Worm (Caenorhabditis elegans) whole organism, L2 larva: ENCODE results near the gene F27E5.7.

Experiments used
- ZK546.5 ChIP-seq: sonication (generic microtip); optimal IDR thresholded peaks from 2 replicates; lab custom pipeline; 2017; ENCODE audit warnings: missing biosample characterization, missing genetic modification characterization
- alr-1 ChIP-seq: fragments of 150-350 bp; optimal IDR thresholded peaks from 2 replicates; lab custom pipeline; 2014; ENCODE audit warnings: missing biosample characterization, missing genetic modification characterization
- elt-1 ChIP-seq: fragments of 150-350 bp; optimal IDR thresholded peaks from 2 replicates; lab custom pipeline; 2014; ENCODE audit warnings: missing biosample characterization, missing genetic modification characterization
- elt-3 ChIP-seq: sonication (generic microtip); optimal IDR thresholded peaks from 2 replicates; lab custom pipeline; 2017; ENCODE audit warnings: missing biosample characterization, missing genetic modification characterization
- lin-39 ChIP-seq: fragments of 150-350 bp; optimal IDR thresholded peaks from 2 replicates; lab custom pipeline; 2014; ENCODE audit warnings: missing biosample characterization, missing genetic modification reagents, missing genetic modification characterization
- mab-5 ChIP-seq: fragments of 150-350 bp; optimal IDR thresholded peaks from 2 replicates; lab custom pipeline; 2014; ENCODE audit warnings: missing biosample characterization, missing genetic modification characterization
- mdl-1 ChIP-seq, 2 experiments: fragments of 150-350 bp in 1 of 2; sonication (generic microtip) in 1 of 2; optimal IDR thresholded peaks; 2 replicates each; lab custom pipeline; 2017; ENCODE audit warnings: missing biosample characterization in 2 of 2, missing genetic modification characterization in 2 of 2
- nhr-6 ChIP-seq: fragments of 150-350 bp; optimal IDR thresholded peaks from 2 replicates; lab custom pipeline; 2014; ENCODE audit warnings: missing biosample characterization, missing genetic modification characterization
- skn-1 ChIP-seq: sonication (generic microtip); optimal IDR thresholded peaks from 2 replicates; lab custom pipeline; 2017; ENCODE audit warnings: missing biosample characterization, missing genetic modification characterization
- unc-39 ChIP-seq: fragments of 150-350 bp; optimal IDR thresholded peaks from 2 replicates; lab custom pipeline; 2014; ENCODE audit warnings: missing biosample characterization, missing genetic modification characterization
- unc-55 ChIP-seq: fragments of 150-350 bp; sonication (generic microtip); optimal IDR thresholded peaks from 3 replicates; lab custom pipeline; 2014; ENCODE audit warnings: missing biosample characterization, missing genetic modification reagents, missing genetic modification characterization

DNA sequence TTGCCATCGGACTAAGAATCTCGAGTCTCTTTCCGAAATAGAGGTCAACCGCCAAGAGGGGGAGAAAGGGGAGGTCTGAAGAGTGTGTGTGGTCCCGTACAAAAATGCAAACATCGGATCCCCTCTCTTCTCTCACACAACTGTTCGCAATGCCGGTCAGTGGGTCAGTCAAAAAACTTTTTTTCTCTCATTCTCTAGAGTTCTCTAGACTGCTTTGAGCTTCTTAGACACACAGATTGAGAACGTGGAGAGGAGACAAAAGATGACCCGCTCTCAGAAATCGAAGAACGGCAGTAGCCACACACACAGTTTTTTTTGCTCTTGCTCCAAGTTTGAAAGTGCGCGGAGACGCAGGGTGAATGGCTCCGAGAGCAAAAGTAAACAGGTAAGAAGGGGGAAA, 46.8 kb upstream of the F27E5.7 start:
- TF ChIP-seq lin-39 (no peak), unc-39 (tag; lab: Kevin White, UChicago) (no peak), skn-1 (tag; lab: Kevin White, UChicago) (no peak), ZK546.5 (tag; lab: Kevin White, UChicago) (no peak), alr-1 (no peak), nhr-6 (tag; lab: Kevin White, UChicago) (no peak), unc-55 (GFP tag; lab: Kevin White, UChicago) (no peak), elt-1 (tag; lab: Kevin White, UChicago) (no peak), mab-5 (tag; lab: Kevin White, UChicago) (no peak), mdl-1 (tag; optimal IDR thresholded peaks at IDR 0.05; lab: Kevin White, UChicago) (no peak), elt-3 (tag; lab: Kevin White, UChicago) (no peak)
